Worm (Caenorhabditis elegans) whole organism, L2 larva: ENCODE data around the gene F32H5.4.

Experiments
- R02D3.7 ChIP-seq: fragments of 150-350 bp; optimal IDR thresholded peaks from 2 replicates; lab custom pipeline; 2014; ENCODE audit warnings: missing biosample characterization, missing genetic modification characterization
- ama-1 ChIP-seq: fragments of 150-350 bp; optimal IDR thresholded peaks from 2 replicates; lab custom pipeline; 2018; ENCODE audit warnings: inconsistent platforms
- blmp-1 ChIP-seq: sonication (generic microtip); optimal IDR thresholded peaks from 2 replicates; lab custom pipeline; 2017; ENCODE audit warnings: missing genetic modification characterization, mild to moderate bottlenecking, missing compliant biosample characterization, antibody characterized with exemption, moderate library complexity; ENCODE audit not compliant: insufficient read depth
- ceh-82 ChIP-seq: fragments of 150-350 bp; optimal IDR thresholded peaks from 2 replicates; lab custom pipeline; 2014; ENCODE audit warnings: missing biosample characterization, missing genetic modification characterization
- egl-27 ChIP-seq: sonication (generic microtip); optimal IDR thresholded peaks from 3 replicates; lab custom pipeline; 2017; ENCODE audit warnings: missing biosample characterization, missing genetic modification reagents, missing genetic modification characterization
- fos-1 ChIP-seq: fragments of 150-350 bp; optimal IDR thresholded peaks from 2 replicates; lab custom pipeline; 2014; ENCODE audit warnings: missing biosample characterization, missing genetic modification characterization
- mdl-1 ChIP-seq, 2 experiments: fragments of 150-350 bp in 1 of 2; sonication (generic microtip) in 1 of 2; optimal IDR thresholded peaks; 2 replicates each; lab custom pipeline; 2017; ENCODE audit warnings: missing biosample characterization in 2 of 2, missing genetic modification characterization in 2 of 2
- nhr-12 ChIP-seq: fragments of 150-350 bp; optimal IDR thresholded peaks from 2 replicates; lab custom pipeline; 2014; ENCODE audit warnings: missing biosample characterization, missing genetic modification characterization
- nhr-25 ChIP-seq: fragments of 150-350 bp; sonication (generic microtip); optimal IDR thresholded peaks from 3 replicates; lab custom pipeline; 2014; ENCODE audit warnings: missing biosample characterization, missing genetic modification characterization
- nhr-77 ChIP-seq: fragments of 150-350 bp; optimal IDR thresholded peaks from 2 replicates; lab custom pipeline; 2014; ENCODE audit warnings: missing biosample characterization, missing genetic modification characterization
- peb-1 ChIP-seq: fragments of 150-350 bp; optimal IDR thresholded peaks from 2 replicates; lab custom pipeline; 2014; ENCODE audit warnings: missing biosample characterization, missing genetic modification characterization
- snpc-4 ChIP-seq: fragments of 150-350 bp; optimal IDR thresholded peaks from 2 replicates; lab custom pipeline; 2014; ENCODE audit warnings: missing biosample characterization, missing genetic modification characterization
- unc-39 ChIP-seq: fragments of 150-350 bp; optimal IDR thresholded peaks from 2 replicates; lab custom pipeline; 2014; ENCODE audit warnings: missing biosample characterization, missing genetic modification characterization

ce11 chrV:13408440-13408839, 48.1 kb downstream of the F32H5.4 start:
- TF ChIP-seq ama-1 (lab: Kevin White, UChicago) (no peak), nhr-12 (tag; lab: Kevin White, UChicago) (no peak), nhr-25 (tag; lab: Kevin White, UChicago) (no peak), unc-39 (no peak), fos-1 (tag; lab: Kevin White, UChicago) (no peak), snpc-4 (tag; lab: Kevin White, UChicago) (no peak), egl-27 (tag; lab: Kevin White, UChicago) (no peak), peb-1 (tag; lab: Kevin White, UChicago) (no peak), ceh-82 (tag; lab: Kevin White, UChicago) (no peak), mdl-1 (tag; optimal IDR thresholded peaks at IDR 0.05; lab: Kevin White, UChicago) (no peak), nhr-77 (tag; lab: Kevin White, UChicago) (no peak), R02D3.7 (tag; lab: Kevin White, UChicago) (no peak), blmp-1 (tag; lab: Kevin White, UChicago) (no peak)
